Fruit fly (Drosophila melanogaster) S2 (cell line): ENCODE measurements around the gene Jupiter.
A peak's percentile ranks its signal among the peaks of the same experiment; 100 is the strongest.

Source experiments
- CG8478 ChIP-seq: fragments of >200 bp; optimal IDR thresholded peaks from 2 replicates; lab custom pipeline; 2018
- CTCF ChIP-seq, 2 experiments: fragments of >200 bp; optimal IDR thresholded peaks; 2 replicates each; lab custom pipeline; 2018

DNA sequence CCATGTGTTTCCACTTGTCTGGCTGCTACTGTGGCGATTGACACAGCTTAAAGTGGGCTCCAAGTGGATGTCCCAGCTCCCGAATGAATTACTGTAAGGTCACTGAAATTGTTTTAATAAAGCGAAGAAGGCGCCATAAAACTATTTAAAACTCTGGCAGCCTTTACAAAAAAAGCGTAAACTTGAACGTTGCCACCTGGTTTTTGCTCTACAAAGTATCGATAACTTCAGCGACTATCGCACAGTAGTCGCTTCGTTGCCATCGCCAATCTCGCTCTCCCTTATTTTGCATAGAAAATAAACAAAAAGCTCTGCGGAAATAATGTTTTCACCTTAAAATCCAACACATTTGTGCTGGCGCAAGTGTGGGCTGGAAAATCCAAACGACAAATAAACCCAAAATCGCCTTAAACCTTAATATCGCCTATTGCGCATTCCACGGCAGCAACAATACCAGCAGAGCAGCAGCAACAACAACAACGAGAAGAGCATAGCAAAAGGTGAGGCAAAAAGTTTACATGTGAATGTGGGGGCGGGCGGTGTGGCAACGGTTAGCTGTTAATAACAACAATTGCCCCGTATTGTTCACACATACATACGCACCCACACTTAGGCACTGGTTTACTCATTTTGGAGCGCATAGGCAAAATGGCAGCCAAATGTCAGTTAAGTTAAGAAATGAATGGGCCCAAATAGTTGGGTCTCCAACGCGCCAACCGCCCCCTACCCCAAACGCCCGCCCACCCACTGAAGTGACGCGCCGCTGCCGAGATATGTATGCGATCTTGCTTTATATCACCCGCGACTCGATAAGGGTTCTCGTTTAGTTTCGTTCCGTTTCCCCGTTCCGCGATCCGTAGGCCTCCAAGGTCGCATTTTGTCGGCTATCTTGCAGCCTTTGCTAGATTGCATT, 38.1 kb downstream of the Jupiter start, which contains the start of gene wkd:
- TF ChIP-seq CTCF (optimal IDR thresholded peaks at IDR 0.05; lab: Kevin White, UChicago) (peak; percentile 4 to 47), CG8478 (lab: Kevin White, UChicago) (no peak)
